Worm (Caenorhabditis elegans): ENCODE measurements around the gene srh-63.

DNA sequence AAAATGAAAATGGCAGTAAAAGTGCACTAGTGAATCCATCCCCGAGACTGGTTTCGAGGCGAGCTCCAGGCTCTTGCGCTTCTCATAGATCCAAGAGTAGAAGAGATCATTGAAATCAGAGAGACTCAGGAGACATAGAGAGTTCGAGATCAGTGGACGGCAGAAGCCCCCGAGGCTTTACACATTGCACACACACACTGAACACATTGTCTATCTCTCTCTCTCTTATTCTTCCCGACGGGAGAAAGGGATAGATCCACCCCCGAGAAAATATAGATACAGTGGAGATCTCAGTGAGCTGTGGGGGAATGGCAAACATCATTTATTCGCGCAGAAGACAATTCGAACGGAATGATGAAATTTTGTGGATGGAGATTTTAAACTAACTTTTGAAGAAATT, 16.7 kb upstream of the srh-63 start:
- TF ChIP-seq unc-62 (GFP tag; optimal IDR thresholded peaks at IDR 0.05) (no peak), dpl-1 (GFP tag; optimal IDR thresholded peaks at IDR 0.05) (no peak), Y56A3A.18 (GFP tag; IDR thresholded peaks at IDR 0.05) (no peak), D2030.7 (GFP tag; IDR thresholded peaks at IDR 0.05) (no peak), snpc-1.1 (tag; optimal IDR thresholded peaks at IDR 0.05; ENCODE audit: insufficient read depth) (no peak), B0261.1 (tag; optimal IDR thresholded peaks at IDR 0.05) (no peak), nhr-90 (tag; optimal IDR thresholded peaks at IDR 0.05) (no peak)

Data from whole organism, young adult.